Fruit fly (Drosophila melanogaster): ENCODE results near the gene CG10348.

dm6 chr2L:18740010-18740409, 7.7 kb upstream of the CG10348 start, which contains the start of the genes CG42752 and CG15167:
- TF ChIP-seq fru (GFP tag; optimal IDR thresholded peaks at IDR 0.05) (no peak), pan (optimal IDR thresholded peaks at IDR 0.05) (no peak), Abd-B (GFP tag; optimal IDR thresholded peaks at IDR 0.05) (no peak), lola (GFP tag; optimal IDR thresholded peaks at IDR 0.05) (no peak), psq (GFP tag; optimal IDR thresholded peaks at IDR 0.05) (no peak), brk (GFP tag; optimal IDR thresholded peaks at IDR 0.05) (no peak), N (GFP tag; optimal IDR thresholded peaks at IDR 0.05) (no peak), Rel (GFP tag; optimal IDR thresholded peaks at IDR 0.05) (no peak), Rel (tag; optimal IDR thresholded peaks at IDR 0.05) (no peak), sv (GFP tag; optimal IDR thresholded peaks at IDR 0.05) (no peak), Jra (GFP tag; optimal IDR thresholded peaks at IDR 0.05) (no peak), Hnf4 (GFP tag; optimal IDR thresholded peaks at IDR 0.05) (no peak), h (GFP tag; optimal IDR thresholded peaks at IDR 0.05) (no peak), HLH106 (tag; optimal IDR thresholded peaks at IDR 0.05) (no peak), GATAd (GFP tag; optimal IDR thresholded peaks at IDR 0.05) (no peak)
